Worm (Caenorhabditis elegans) whole organism, L4 larva: ENCODE data around the gene R01H10.4.

ENCODE experiments used
- F26F4.8 ChIP-seq: fragments of 200-800 bp; sonication (Bioruptor generic); conservative IDR thresholded peaks from 2 replicates; pipeline ENCODE4 v1.3.6; 2022; ENCODE audit warnings: missing genetic modification characterization, missing compliant biosample characterization
- F44E2.7 ChIP-seq: fragments of 200-800 bp; sonication (Bioruptor generic); IDR thresholded peaks from 2 replicates; pipeline ENCODE4 v2.1.2; 2022; ENCODE audit warnings: missing genetic modification characterization, missing compliant biosample characterization
- Y48G9A.11 ChIP-seq: fragments of 200-800 bp; sonication (Bioruptor generic); IDR thresholded peaks from 2 replicates; pipeline ENCODE4 v1.3.6; 2022; ENCODE audit warnings: missing genetic modification reagents, missing genetic modification characterization, missing compliant biosample characterization
- Y75B8A.6 ChIP-seq: fragments of 200-800 bp; sonication (Bioruptor generic); IDR thresholded peaks from 2 replicates; pipeline ENCODE4 v1.3.6; 2022; ENCODE audit warnings: missing genetic modification reagents, missing genetic modification characterization, missing compliant biosample characterization
- aha-1 ChIP-seq: fragments of 150-350 bp; peaks from one replicate; lab custom pipeline; 2014; ENCODE audit warnings: missing biosample characterization, missing genetic modification characterization
- ceh-32 ChIP-seq: sonication (generic microtip); optimal IDR thresholded peaks from 2 replicates; lab custom pipeline; 2016; ENCODE audit warnings: mild to moderate bottlenecking, missing genetic modification characterization, missing compliant biosample characterization; ENCODE audit not compliant: poor library complexity
- cey-2 ChIP-seq: sonication (generic microtip); optimal IDR thresholded peaks from 3 replicates; lab custom pipeline; 2017; ENCODE audit warnings: missing genetic modification characterization, mild to moderate bottlenecking, missing compliant biosample characterization, antibody characterized with exemption, borderline replicate concordance; ENCODE audit not compliant: insufficient read depth
- daf-12 ChIP-seq: fragments of 150-350 bp; optimal IDR thresholded peaks from 2 replicates; lab custom pipeline; 2014; ENCODE audit warnings: missing biosample characterization, missing genetic modification reagents, missing genetic modification characterization
- daf-16 ChIP-seq, 3 experiments: sonication (generic microtip); optimal IDR thresholded peaks; 2 replicates each; lab custom pipeline; 2016 to 2017; ENCODE audit warnings: missing genetic modification characterization in 3 of 3, missing genetic modification reagents in 3 of 3, mild to moderate bottlenecking in 2 of 3, missing compliant biosample characterization in 2 of 3, missing biosample characterization in 1 of 3, moderate library complexity in 1 of 3
- dmd-8 ChIP-seq: fragments of 200-800 bp; sonication (Bioruptor generic); IDR thresholded peaks from 2 replicates; pipeline ENCODE4 v1.3.6; 2022; ENCODE audit warnings: missing genetic modification characterization, missing compliant biosample characterization
- duxl-1 ChIP-seq: sonication (generic microtip); optimal IDR thresholded peaks from 2 replicates; lab custom pipeline; 2016; ENCODE audit warnings: mild to moderate bottlenecking, missing genetic modification characterization, moderate library complexity, missing compliant biosample characterization; ENCODE audit not compliant: poor library complexity
- dve-1 ChIP-seq: sonication (generic microtip); optimal IDR thresholded peaks from 2 replicates; lab custom pipeline; 2017; ENCODE audit warnings: antibody characterized with exemption, mild to moderate bottlenecking, missing genetic modification characterization, missing compliant biosample characterization; ENCODE audit not compliant: insufficient read depth
- fkh-10 ChIP-seq: fragments of 150-350 bp; optimal IDR thresholded peaks from 2 replicates; lab custom pipeline; 2014; ENCODE audit warnings: missing biosample characterization, missing genetic modification reagents, missing genetic modification characterization
- fos-1 ChIP-seq: fragments of 150-350 bp; optimal IDR thresholded peaks from 2 replicates; lab custom pipeline; 2014; ENCODE audit warnings: missing biosample characterization, missing genetic modification characterization
- gei-8 ChIP-seq: fragments of 200-800 bp; sonication (Bioruptor generic); optimal IDR thresholded peaks from 2 replicates; lab custom pipeline; 2018; ENCODE audit warnings: mild to moderate bottlenecking, missing genetic modification characterization, missing compliant biosample characterization
- hif-1 ChIP-seq, 2 experiments: sonication (generic microtip); optimal IDR thresholded peaks; 2 replicates each; lab custom pipeline; 2016 to 2017; ENCODE audit warnings: missing compliant biosample characterization in 2 of 2, missing genetic modification characterization in 2 of 2, missing genetic modification reagents in 2 of 2, missing genotype in 2 of 2, mild to moderate bottlenecking in 1 of 2
- hlh-11 ChIP-seq: fragments of 200-800 bp; sonication (Bioruptor generic); optimal IDR thresholded peaks from 2 replicates; lab custom pipeline; 2018; ENCODE audit warnings: mild to moderate bottlenecking, missing genetic modification characterization, missing compliant biosample characterization
- jun-1 ChIP-seq: fragments of 150-350 bp; optimal IDR thresholded peaks from 2 replicates; lab custom pipeline; 2014; ENCODE audit warnings: missing biosample characterization, missing genetic modification reagents, missing genetic modification characterization
- lim-7 ChIP-seq: fragments of 200-800 bp; sonication (Bioruptor generic); IDR thresholded peaks from 2 replicates; pipeline ENCODE4 v1.3.6; 2022; ENCODE audit warnings: missing genetic modification characterization, missing compliant biosample characterization
- lin-13 ChIP-seq: fragments of 150-350 bp; optimal IDR thresholded peaks from 2 replicates; lab custom pipeline; 2014; ENCODE audit warnings: missing biosample characterization, missing genetic modification reagents, missing genetic modification characterization
- lin-15B ChIP-seq: fragments of 150-350 bp; sonication (generic microtip); optimal IDR thresholded peaks from 3 replicates; lab custom pipeline; 2014; ENCODE audit warnings: missing biosample characterization, missing genetic modification characterization
- lin-38 ChIP-seq: fragments of 200-800 bp; sonication (Bioruptor generic); IDR thresholded peaks from 2 replicates; pipeline ENCODE4 v1.3.6; 2022; ENCODE audit warnings: missing genetic modification reagents, missing genetic modification characterization, missing compliant biosample characterization
- lsy-2 ChIP-seq, 2 experiments: fragments of 150-350 bp in 1 of 2; sonication (generic microtip) in 1 of 2; optimal IDR thresholded peaks; 2 replicates each; lab custom pipeline; 2014 to 2017; ENCODE audit warnings: missing biosample characterization in 2 of 2, missing genetic modification characterization in 2 of 2
- mep-1 ChIP-seq: fragments of 150-350 bp; sonication (generic microtip); optimal IDR thresholded peaks from 3 replicates; lab custom pipeline; 2014; ENCODE audit warnings: missing biosample characterization, missing genetic modification characterization
- mxl-2 ChIP-seq: fragments of 200-800 bp; sonication (Bioruptor generic); conservative IDR thresholded peaks from 2 replicates; pipeline ENCODE4 v1.3.6; 2022; ENCODE audit warnings: missing genetic modification reagents, missing genetic modification characterization, missing compliant biosample characterization
- nhr-10 ChIP-seq: fragments of 150-350 bp; optimal IDR thresholded peaks from 2 replicates; lab custom pipeline; 2014; ENCODE audit warnings: missing biosample characterization, missing genetic modification characterization
- nhr-102 ChIP-seq: sonication (generic microtip); optimal IDR thresholded peaks from 2 replicates; lab custom pipeline; 2016; ENCODE audit warnings: mild to moderate bottlenecking, missing genetic modification characterization, moderate library complexity, missing compliant biosample characterization
- nhr-11 ChIP-seq: fragments of 150-350 bp; optimal IDR thresholded peaks from 2 replicates; lab custom pipeline; 2014; ENCODE audit warnings: missing biosample characterization, missing genetic modification characterization
- nhr-237 ChIP-seq: sonication (generic microtip); optimal IDR thresholded peaks from 2 replicates; lab custom pipeline; 2017; ENCODE audit warnings: missing biosample characterization, missing genetic modification characterization
- nhr-25 ChIP-seq: sonication (generic microtip); optimal IDR thresholded peaks from 2 replicates; lab custom pipeline; 2017; ENCODE audit warnings: missing genetic modification characterization, mild to moderate bottlenecking, missing compliant biosample characterization, antibody characterized with exemption, moderate library complexity, borderline replicate concordance; ENCODE audit not compliant: insufficient read depth
- nhr-28 ChIP-seq: fragments of 150-350 bp; optimal IDR thresholded peaks from 2 replicates; lab custom pipeline; 2014; ENCODE audit warnings: missing biosample characterization, missing genetic modification characterization
- nhr-48 ChIP-seq: sonication (generic microtip); optimal IDR thresholded peaks from 2 replicates; lab custom pipeline; 2016; ENCODE audit warnings: mild to moderate bottlenecking, missing genetic modification characterization, missing compliant biosample characterization
- nhr-6 ChIP-seq: fragments of 150-350 bp; optimal IDR thresholded peaks from 2 replicates; lab custom pipeline; 2014; ENCODE audit warnings: missing biosample characterization, missing genetic modification characterization
- pha-4 ChIP-seq, 2 experiments: fragments of 150-350 bp in 1 of 2; fragments of 200-800 bp in 1 of 2; sonication (Bioruptor generic) in 1 of 2; IDR thresholded peaks in 1 of 2; optimal IDR thresholded peaks in 1 of 2; 2 replicates each; pipeline versions ENCODE4 v1.3.6 to Lab custom; 2014 to 2022; ENCODE audit warnings: missing genetic modification characterization in 2 of 2, missing genetic modification reagents in 2 of 2, missing biosample characterization in 1 of 2, missing compliant biosample characterization in 1 of 2
- pqm-1 ChIP-seq: sonication (generic microtip); optimal IDR thresholded peaks from 2 replicates; lab custom pipeline; 2017; ENCODE audit warnings: missing biosample characterization, missing genetic modification characterization
- rbr-2 ChIP-seq: sonication (generic microtip); optimal IDR thresholded peaks from 2 replicates; lab custom pipeline; 2016; ENCODE audit warnings: missing genotype, missing genetic modification characterization, missing compliant biosample characterization
- skn-1 ChIP-seq: fragments of 150-350 bp; optimal IDR thresholded peaks from 2 replicates; lab custom pipeline; 2014; ENCODE audit warnings: missing biosample characterization, missing genetic modification characterization
- spr-1 ChIP-seq: sonication (generic microtip); optimal IDR thresholded peaks from 2 replicates; lab custom pipeline; 2016; ENCODE audit warnings: mild to moderate bottlenecking, missing genetic modification characterization, missing compliant biosample characterization
- tag-97 ChIP-seq: fragments of 200-800 bp; sonication (Bioruptor generic); IDR thresholded peaks from 2 replicates; pipeline ENCODE4 v1.3.6; 2022; ENCODE audit warnings: missing genetic modification characterization, missing compliant biosample characterization
- tra-1 ChIP-seq: fragments of 200-800 bp; sonication (Bioruptor generic); IDR thresholded peaks from 2 replicates; pipeline ENCODE4 v1.3.6; 2022; ENCODE audit warnings: missing genetic modification reagents, missing genetic modification characterization, missing compliant biosample characterization
- vab-7 ChIP-seq: fragments of 200-800 bp; sonication (Bioruptor generic); IDR thresholded peaks from 2 replicates; pipeline ENCODE4 v1.3.6; 2022; ENCODE audit warnings: missing genetic modification reagents, missing genetic modification characterization, missing compliant biosample characterization
- zag-1 ChIP-seq: fragments of 150-350 bp; optimal IDR thresholded peaks from 2 replicates; lab custom pipeline; 2014; ENCODE audit warnings: missing biosample characterization, missing genetic modification characterization
- zfp-3 ChIP-seq: fragments of 200-800 bp; sonication (Bioruptor generic); conservative IDR thresholded peaks from 2 replicates; pipeline ENCODE4 v1.3.6; 2022; ENCODE audit warnings: missing genetic modification reagents, missing genetic modification characterization, missing compliant biosample characterization
- zip-11 ChIP-seq: fragments of 200-800 bp; sonication (Bioruptor generic); IDR thresholded peaks from 2 replicates; pipeline ENCODE4 v1.3.6; 2022; ENCODE audit warnings: missing genetic modification characterization, missing compliant biosample characterization
- ztf-7 ChIP-seq: fragments of 150-350 bp; optimal IDR thresholded peaks from 2 replicates; lab custom pipeline; 2014; ENCODE audit warnings: missing biosample characterization, missing genetic modification characterization

Gene R01H10.4

DNA sequence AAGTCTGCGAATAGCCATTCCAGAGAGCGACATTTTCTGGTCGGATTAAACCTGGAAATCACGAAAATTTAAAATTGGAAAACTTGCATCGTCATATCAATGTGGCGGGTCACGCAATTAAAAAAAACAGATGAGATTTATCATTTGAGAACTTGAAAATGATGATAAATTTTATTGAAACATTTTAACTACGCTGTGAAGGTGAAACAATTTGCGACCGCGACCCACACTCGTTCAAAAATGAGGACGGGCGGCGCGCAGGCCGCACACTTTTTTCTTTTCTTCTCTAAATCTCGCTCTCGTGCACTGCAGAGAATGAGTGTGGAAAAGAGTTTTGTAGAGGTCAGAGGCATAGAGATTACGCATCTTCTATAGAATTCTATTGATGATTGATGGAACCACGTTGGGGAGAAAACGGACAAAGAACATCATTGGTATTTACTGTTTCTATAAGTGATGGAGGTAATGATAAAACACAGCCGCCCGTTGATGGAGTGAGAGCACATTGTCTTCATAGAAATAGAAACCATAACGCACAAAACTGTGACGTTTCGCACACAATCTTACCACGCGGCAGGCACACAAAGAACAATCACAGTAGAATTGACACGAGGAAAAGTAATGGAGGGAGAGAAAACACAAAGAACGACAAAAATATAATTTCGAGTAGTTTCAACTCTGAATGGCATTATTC lies 37.9 kb upstream of the R01H10.4 start, which contains the start of gene cts-1 (continued):
- no peak for TF ChIP-seq pha-4 (GFP tag; IDR thresholded peaks at IDR 0.05; lab: Robert Waterston, UW)
- peak; percentile 57 for TF ChIP-seq pha-4 (tag; optimal IDR thresholded peaks at IDR 0.05; lab: Kevin White, UChicago)
- peak; percentile 89 for TF ChIP-seq mep-1 (tag; lab: Kevin White, UChicago)
- TF ChIP-seq nhr-10 (tag; lab: Kevin White, UChicago): peak; percentile 68
- no peak for TF ChIP-seq daf-12 (tag; lab: Kevin White, UChicago)
- peak; percentile 34 for TF ChIP-seq ztf-7 (tag; lab: Kevin White, UChicago)
- peak; percentile 37 for TF ChIP-seq lin-13 (GFP tag; lab: Kevin White, UChicago)
- no peak for TF ChIP-seq lim-7 (GFP tag; lab: Robert Waterston, UW)
- TF ChIP-seq dve-1 (tag; lab: Kevin White, UChicago): peak; percentile 97
- TF ChIP-seq nhr-48 (tag; lab: Kevin White, UChicago): peak; percentile 81
- TF ChIP-seq F26F4.8 (GFP tag; lab: Robert Waterston, UW): no peak
- peak; percentile 70 for TF ChIP-seq rbr-2 (tag; lab: Kevin White, UChicago)
- no peak for TF ChIP-seq tra-1 (GFP tag; lab: Robert Waterston, UW)
- no peak for TF ChIP-seq ceh-32 (tag; lab: Kevin White, UChicago)
- peak; percentile 84 for TF ChIP-seq nhr-6 (tag; lab: Kevin White, UChicago)
- no peak for TF ChIP-seq Y48G9A.11 (GFP tag; lab: Robert Waterston, UW)
- peak; percentile 10 for TF ChIP-seq jun-1 (tag; lab: Kevin White, UChicago)
- peak; percentile 93 for TF ChIP-seq hlh-11 (tag; lab: Kevin White, UChicago)
- peak; percentile 66 for TF ChIP-seq duxl-1
- no peak for TF ChIP-seq skn-1 (tag; lab: Kevin White, UChicago)
- no peak for TF ChIP-seq zip-11 (GFP tag; lab: Robert Waterston, UW)
- TF ChIP-seq nhr-25 (tag; lab: Kevin White, UChicago): peak; percentile 50
- TF ChIP-seq pqm-1 (tag; lab: Kevin White, UChicago): peak; percentile 67
- TF ChIP-seq daf-16 (GFP tag; optimal IDR thresholded peaks at IDR 0.05; lab: Kevin White, UChicago): peak in 1 of 2 experiments; percentile 46
- TF ChIP-seq daf-16 (tag; optimal IDR thresholded peaks at IDR 0.05; lab: Kevin White, UChicago): peak; percentile 98
- TF ChIP-seq fos-1 (tag; lab: Kevin White, UChicago): no peak
- no peak for TF ChIP-seq zfp-3 (GFP tag; lab: Robert Waterston, UW)

DNA sequence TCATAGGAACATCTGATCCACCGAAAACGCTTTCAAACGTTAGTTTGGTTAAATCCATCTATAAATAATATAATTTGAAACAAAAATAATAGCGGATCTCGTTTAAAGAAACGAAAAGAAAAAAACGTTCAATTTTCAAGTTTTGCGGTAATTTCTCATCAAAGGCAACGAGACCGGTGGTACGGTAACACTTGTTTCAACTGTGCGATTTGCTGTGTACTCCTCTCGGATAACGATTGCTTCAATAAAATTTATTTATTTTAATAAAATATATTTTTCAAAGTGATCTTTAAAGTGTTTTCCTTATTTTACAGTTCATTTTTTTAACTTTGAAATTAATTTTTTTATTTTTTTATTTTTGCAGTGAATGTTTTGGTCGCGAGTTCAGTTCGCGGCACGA lies 36.0 kb upstream of the R01H10.4 start, which contains the start of the genes rde-4 and cox-14:
Gene rde-4 (minus strand): TSS at position 60 of the 400 bp plus-strand sequence.
Gene cox-14 (plus strand): TSS at position 356 of the 400 bp plus-strand sequence.
- TF ChIP-seq cey-2 (tag; lab: Kevin White, UChicago) (no peak), tra-1 (GFP tag; lab: Robert Waterston, UW) (no peak), nhr-11 (tag; lab: Kevin White, UChicago) (no peak), dmd-8 (GFP tag; lab: Robert Waterston, UW) (no peak), lim-7 (GFP tag; lab: Robert Waterston, UW) (no peak), gei-8 (GFP tag; lab: Kevin White, UChicago) (no peak), zag-1 (tag; lab: Kevin White, UChicago) (no peak), mxl-2 (GFP tag; lab: Robert Waterston, UW) (no peak), tag-97 (no peak), lsy-2 (tag; optimal IDR thresholded peaks at IDR 0.05; lab: Kevin White, UChicago) (peak; percentile 96 to 100), pqm-1 (tag; lab: Kevin White, UChicago) (no peak), nhr-28 (tag; lab: Kevin White, UChicago) (peak; percentile 68), fkh-10 (GFP tag; lab: Kevin White, UChicago) (peak; percentile 23), lin-15B (no peak), nhr-6 (tag; lab: Kevin White, UChicago) (peak; percentile 84), vab-7 (GFP tag; lab: Robert Waterston, UW) (no peak), daf-16 (GFP tag; optimal IDR thresholded peaks at IDR 0.05; lab: Kevin White, UChicago) (no peak), daf-16 (tag; optimal IDR thresholded peaks at IDR 0.05; lab: Kevin White, UChicago) (peak; percentile 78), rbr-2 (tag; lab: Kevin White, UChicago) (peak; percentile 73), pha-4 (GFP tag; IDR thresholded peaks at IDR 0.05; lab: Robert Waterston, UW) (no peak), pha-4 (tag; optimal IDR thresholded peaks at IDR 0.05; lab: Kevin White, UChicago) (peak; percentile 57), spr-1 (tag; lab: Kevin White, UChicago) (no peak), F44E2.7 (GFP tag; lab: Robert Waterston, UW) (no peak), nhr-102 (tag; lab: Kevin White, UChicago) (peak; percentile 34), lin-38 (GFP tag; lab: Robert Waterston, UW) (no peak), nhr-48 (tag; lab: Kevin White, UChicago) (no peak), dve-1 (tag; lab: Kevin White, UChicago) (peak; percentile 78), Y75B8A.6 (GFP tag; lab: Robert Waterston, UW) (no peak), hif-1 (tag; optimal IDR thresholded peaks at IDR 0.05; lab: Kevin White, UChicago) (no peak), nhr-237 (no peak), aha-1 (peak; percentile 64)
